Fruit fly (Drosophila melanogaster): ENCODE data around the gene lds.

Gene lds

DNA sequence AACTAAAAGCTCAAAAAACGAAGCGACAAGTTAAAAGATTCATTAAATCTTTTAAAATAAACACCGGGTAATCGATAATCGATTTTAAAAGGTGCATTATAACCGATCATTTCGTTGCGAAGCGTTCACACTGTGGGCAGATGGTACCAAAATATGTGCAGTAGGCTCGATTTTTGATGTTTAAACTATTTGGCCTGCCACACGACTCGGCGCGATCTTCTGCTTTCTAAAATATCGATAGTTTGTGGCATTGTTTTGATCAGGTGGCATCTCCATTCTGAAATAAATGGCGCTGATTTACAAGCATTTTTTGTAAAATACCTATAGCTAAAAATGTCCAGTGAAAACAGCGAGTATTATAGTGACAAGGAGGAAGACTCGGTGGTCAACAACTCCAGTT is at the start of gene lds, which contains the start of gene CG10445:
lds (plus strand) TSS at position 236 of the 400 bp plus-strand sequence.
CG10445 (minus strand) TSS at position 104 of the 400 bp plus-strand sequence.
- no peak for TF ChIP-seq Mnt (GFP tag; optimal IDR thresholded peaks at IDR 0.05)
- TF ChIP-seq ovo (GFP tag; optimal IDR thresholded peaks at IDR 0.05) = no peak
- no peak for TF ChIP-seq Hr96 (GFP tag; optimal IDR thresholded peaks at IDR 0.05)
- no peak for TF ChIP-seq pad (GFP tag; optimal IDR thresholded peaks at IDR 0.05)
- no peak for TF ChIP-seq CG7045 (GFP tag; optimal IDR thresholded peaks at IDR 0.05)
- TF ChIP-seq CG14711 (tag; optimal IDR thresholded peaks at IDR 0.05) = no peak
- peak; percentile 25 for TF ChIP-seq tj (GFP tag; optimal IDR thresholded peaks at IDR 0.05)
- no peak for TF ChIP-seq CG12768 (GFP tag; optimal IDR thresholded peaks at IDR 0.05)
- no peak for TF ChIP-seq toe (GFP tag; optimal IDR thresholded peaks at IDR 0.05)
- TF ChIP-seq bab1 (GFP tag; optimal IDR thresholded peaks at IDR 0.05) = peak; percentile 7
- TF ChIP-seq Clk (GFP tag; optimal IDR thresholded peaks at IDR 0.05) = no peak
- TF ChIP-seq CG5204 (GFP tag; optimal IDR thresholded peaks at IDR 0.05) = no peak

DNA sequence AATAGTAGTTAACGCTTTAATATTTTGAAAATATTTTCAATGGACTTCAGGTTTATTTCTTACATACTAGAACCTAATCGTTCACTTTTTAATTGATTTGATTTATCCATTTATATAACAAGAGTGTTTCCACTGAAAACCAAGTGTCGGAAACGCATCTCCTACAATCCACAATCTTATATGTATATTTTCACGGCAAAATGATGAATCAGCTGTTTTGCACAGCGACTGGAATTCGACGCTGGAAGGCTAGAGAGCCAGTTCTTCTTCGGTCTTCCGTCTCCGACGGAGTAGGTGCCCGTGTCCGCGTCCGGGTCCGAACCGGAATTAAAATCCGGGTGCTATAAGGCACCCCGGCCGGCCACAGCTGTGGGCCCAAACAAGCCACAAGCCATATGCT is 35.8 kb upstream of the lds start:
- TF ChIP-seq cic (GFP tag; optimal IDR thresholded peaks at IDR 0.05) = no peak
- no peak for TF ChIP-seq cnc (optimal IDR thresholded peaks at IDR 0.05)
- TF ChIP-seq pad (GFP tag; optimal IDR thresholded peaks at IDR 0.05) = no peak

DNA sequence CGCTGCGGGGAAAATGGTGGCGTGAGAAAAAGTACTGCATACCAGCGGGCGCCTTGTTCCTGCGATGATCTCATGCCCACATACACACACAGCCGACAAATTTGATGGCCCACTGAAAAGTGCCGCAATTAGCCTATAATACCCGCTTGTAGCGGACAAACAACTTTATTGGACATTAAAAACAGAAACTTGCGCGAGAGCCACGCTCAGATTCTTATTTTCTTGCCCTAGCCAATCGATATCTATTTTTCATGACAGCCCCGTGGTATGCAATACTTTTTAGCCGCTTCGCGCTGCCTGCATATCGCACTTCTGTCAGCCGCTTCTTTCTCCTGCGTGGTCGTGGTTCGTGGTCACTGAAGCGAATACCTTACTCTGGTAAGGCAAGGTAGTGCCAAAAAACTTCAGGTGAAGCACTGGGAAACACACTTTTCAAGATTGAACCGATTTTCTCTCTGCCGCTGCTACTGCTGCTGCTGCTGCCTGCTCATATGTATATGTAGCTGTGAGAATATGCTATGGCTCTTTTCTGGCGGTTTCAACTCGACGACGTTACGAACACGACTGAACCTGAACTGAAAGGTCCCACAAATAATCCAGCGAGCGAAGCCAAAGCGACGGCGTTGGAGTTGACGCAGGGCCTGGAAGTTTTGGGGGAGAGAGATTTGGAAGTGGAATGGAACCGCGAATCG is 33.9 kb upstream of the lds start, which contains the start of gene CG17816:
CG17816 (minus strand) TSS at position 567 of the 692 bp plus-strand sequence.
- peak; percentile 32 for TF ChIP-seq pad (GFP tag; optimal IDR thresholded peaks at IDR 0.05)
- TF ChIP-seq Mnt (GFP tag; optimal IDR thresholded peaks at IDR 0.05) = no peak

DNA sequence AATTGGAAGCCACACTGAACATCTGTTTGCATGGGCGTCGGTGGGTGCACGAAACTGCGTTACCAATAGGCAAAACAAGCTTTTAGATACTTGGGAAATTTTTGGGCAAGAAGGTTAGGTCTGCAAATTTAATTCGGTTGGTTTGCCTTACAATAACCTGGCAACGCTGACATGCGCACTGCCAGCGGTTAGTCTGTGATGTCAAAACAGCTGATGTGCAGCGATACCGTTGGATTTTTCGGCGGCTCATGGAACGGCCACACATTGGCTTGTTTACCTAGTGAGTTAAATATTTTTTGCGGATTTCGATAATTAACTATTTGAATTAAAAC is 33.4 kb upstream of the lds start, which contains the start of gene ArgRS-m:
ArgRS-m (plus strand) TSS at position 187 of the 332 bp plus-strand sequence.
- TF ChIP-seq ovo (GFP tag; optimal IDR thresholded peaks at IDR 0.05) (peak; percentile 87), pad (GFP tag; optimal IDR thresholded peaks at IDR 0.05) (peak; percentile 12), CG11617 (GFP tag; optimal IDR thresholded peaks at IDR 0.05) (peak; percentile 76), Clk (GFP tag; optimal IDR thresholded peaks at IDR 0.05) (no peak), CG14711 (tag; optimal IDR thresholded peaks at IDR 0.05) (peak; percentile 39), kay (GFP tag; ENCODE audit: borderline replicate concordance) (no peak), CG7045 (GFP tag; optimal IDR thresholded peaks at IDR 0.05) (peak; percentile 37), Crg-1 (GFP tag; optimal IDR thresholded peaks at IDR 0.05) (peak; percentile 46), CG12768 (GFP tag; optimal IDR thresholded peaks at IDR 0.05) (peak; percentile 10), Mnt (GFP tag; optimal IDR thresholded peaks at IDR 0.05) (peak; percentile 30), CG33017 (tag; optimal IDR thresholded peaks at IDR 0.05) (peak; percentile 35), tj (GFP tag; optimal IDR thresholded peaks at IDR 0.05) (peak; percentile 38), toe (GFP tag; optimal IDR thresholded peaks at IDR 0.05) (peak; percentile 50), Hr96 (GFP tag; optimal IDR thresholded peaks at IDR 0.05) (peak; percentile 38), CG7101 (tag; optimal IDR thresholded peaks at IDR 0.05) (peak; percentile 69), cic (GFP tag; optimal IDR thresholded peaks at IDR 0.05) (peak; percentile 45), bab1 (GFP tag; optimal IDR thresholded peaks at IDR 0.05) (peak; percentile 81), CG5204 (GFP tag; optimal IDR thresholded peaks at IDR 0.05) (no peak), cnc (optimal IDR thresholded peaks at IDR 0.05) (no peak), CG1620 (GFP tag; optimal IDR thresholded peaks at IDR 0.05) (peak; percentile 48)

DNA sequence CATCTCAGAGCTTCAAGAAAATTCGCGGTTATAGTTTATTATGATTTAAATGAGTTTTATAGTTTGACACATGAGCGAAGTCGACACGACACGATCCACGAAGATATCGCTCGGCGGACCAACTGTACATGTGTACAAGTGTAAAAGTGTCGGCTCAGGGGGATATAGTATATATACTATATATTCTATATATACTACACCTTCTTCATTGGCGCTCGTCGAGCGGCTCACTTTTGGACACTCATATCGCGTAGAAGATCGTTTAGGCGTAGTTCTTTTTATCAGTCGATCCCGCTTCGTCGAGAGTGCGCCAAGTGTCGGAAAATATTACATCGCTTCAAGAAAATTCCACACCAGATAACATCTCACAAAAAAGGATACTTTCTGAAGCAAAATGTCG is 29.2 kb upstream of the lds start, which contains the start of gene wtrw:
wtrw (plus strand) TSS at position 301 of the 400 bp plus-strand sequence.
- TF ChIP-seq kay (GFP tag; ENCODE audit: borderline replicate concordance) (peak; percentile 36), CG14711 (tag; optimal IDR thresholded peaks at IDR 0.05) (no peak), ovo (GFP tag; optimal IDR thresholded peaks at IDR 0.05) (no peak), cnc (optimal IDR thresholded peaks at IDR 0.05) (no peak), Mnt (GFP tag; optimal IDR thresholded peaks at IDR 0.05) (no peak), Hr96 (GFP tag; optimal IDR thresholded peaks at IDR 0.05) (no peak), bab1 (GFP tag; optimal IDR thresholded peaks at IDR 0.05) (no peak)

DNA sequence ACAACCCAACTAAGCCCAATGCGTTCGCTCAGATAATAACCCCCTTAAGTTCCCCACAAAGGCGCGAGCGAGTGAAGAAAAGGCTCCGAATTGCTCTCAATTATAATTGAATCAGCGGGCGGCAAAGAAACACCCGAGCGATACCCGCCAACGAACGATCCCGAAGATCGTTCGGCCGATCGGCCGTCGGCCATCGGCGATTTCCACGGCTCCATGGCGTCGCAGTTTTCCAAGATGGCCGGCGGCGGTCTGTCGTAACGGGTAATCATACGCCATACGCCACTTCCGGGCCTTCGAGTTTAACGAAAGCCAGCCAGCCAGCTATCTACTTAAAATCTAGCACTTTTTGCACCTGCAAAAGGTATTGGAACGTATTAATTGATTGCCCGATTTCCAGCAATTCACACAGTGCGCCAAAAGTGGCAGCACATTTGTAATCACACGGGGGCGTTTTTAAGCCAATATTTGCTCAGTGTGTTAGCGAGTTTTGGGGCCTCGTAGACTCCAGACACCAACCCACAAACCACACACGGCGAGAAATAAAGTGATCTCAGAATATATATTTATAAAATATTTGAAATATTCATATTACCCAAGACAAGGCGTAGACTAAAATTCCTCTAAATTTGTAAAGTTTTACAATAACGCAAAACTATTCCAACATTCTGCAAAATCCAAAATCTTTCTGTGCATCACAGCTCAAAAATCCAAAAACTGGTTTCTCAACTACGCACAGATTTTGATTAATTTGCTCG is 27.8 kb upstream of the lds start:
- TF ChIP-seq kay (GFP tag; ENCODE audit: borderline replicate concordance) (peak; percentile 81), tj (GFP tag; optimal IDR thresholded peaks at IDR 0.05) (no peak)

DNA sequence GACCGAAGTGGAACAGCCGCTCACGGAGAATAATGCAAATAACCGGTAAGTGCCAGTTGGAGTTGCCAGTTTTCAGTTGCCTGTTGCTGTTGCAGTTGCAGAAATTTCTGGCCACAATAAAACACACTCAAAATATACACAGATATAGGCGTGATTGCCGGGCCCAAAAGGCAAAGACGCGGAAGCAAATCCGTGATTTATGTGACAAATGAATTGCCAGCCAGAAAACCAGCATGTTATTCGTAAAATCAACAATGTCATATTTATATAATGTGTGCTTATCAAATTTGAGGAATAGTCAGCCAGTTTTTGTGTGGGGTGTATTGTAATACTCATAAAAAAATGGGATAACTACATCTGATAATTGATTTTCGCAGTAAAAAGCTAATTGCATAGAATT is 25.6 kb upstream of the lds start:
- TF ChIP-seq CG12768 (GFP tag; optimal IDR thresholded peaks at IDR 0.05) = no peak
- TF ChIP-seq CG14711 (tag; optimal IDR thresholded peaks at IDR 0.05) = no peak
- TF ChIP-seq kay (GFP tag; ENCODE audit: borderline replicate concordance) = no peak
- no peak for TF ChIP-seq bab1 (GFP tag; optimal IDR thresholded peaks at IDR 0.05)
- TF ChIP-seq CG11617 (GFP tag; optimal IDR thresholded peaks at IDR 0.05) = no peak
- TF ChIP-seq Mnt (GFP tag; optimal IDR thresholded peaks at IDR 0.05) = no peak
- TF ChIP-seq CG5204 (GFP tag; optimal IDR thresholded peaks at IDR 0.05) = no peak
- TF ChIP-seq CG7045 (GFP tag; optimal IDR thresholded peaks at IDR 0.05) = no peak
- TF ChIP-seq CG1620 (GFP tag; optimal IDR thresholded peaks at IDR 0.05) = no peak
- no peak for TF ChIP-seq Hr96 (GFP tag; optimal IDR thresholded peaks at IDR 0.05)
- no peak for TF ChIP-seq tj (GFP tag; optimal IDR thresholded peaks at IDR 0.05)
